Worm (Caenorhabditis elegans): ENCODE measurements around the gene F01D5.6.

Gene F01D5.6

ce11 chrII:13977701-13978100 lies 28.6 kb upstream of the F01D5.6 start:
- no peak for TF ChIP-seq nhr-11 (tag; optimal IDR thresholded peaks at IDR 0.05)
- no peak for TF ChIP-seq snpc-4 (tag; optimal IDR thresholded peaks at IDR 0.05)
- TF ChIP-seq ceh-82 (tag; optimal IDR thresholded peaks at IDR 0.05): no peak
- no peak for TF ChIP-seq nhr-237 (tag; optimal IDR thresholded peaks at IDR 0.05)
- TF ChIP-seq ztf-4 (tag; optimal IDR thresholded peaks at IDR 0.05): no peak

- no peak for TF ChIP-seq aly-2 (tag; optimal IDR thresholded peaks at IDR 0.05)
- no peak for TF ChIP-seq ceh-82 (tag; optimal IDR thresholded peaks at IDR 0.05)
- TF ChIP-seq mab-5 (tag; optimal IDR thresholded peaks at IDR 0.05): no peak
- no peak for TF ChIP-seq snpc-4 (tag; optimal IDR thresholded peaks at IDR 0.05)
- TF ChIP-seq unc-39 (tag; optimal IDR thresholded peaks at IDR 0.05): no peak
- no peak for TF ChIP-seq ztf-4 (tag; optimal IDR thresholded peaks at IDR 0.05)
- no peak for TF ChIP-seq lsy-2 (tag; optimal IDR thresholded peaks at IDR 0.05)
- TF ChIP-seq fos-1 (tag; optimal IDR thresholded peaks at IDR 0.05): peak; percentile 42
- TF ChIP-seq nhr-21 (tag; optimal IDR thresholded peaks at IDR 0.05): no peak
- no peak for TF ChIP-seq ceh-16 (tag; optimal IDR thresholded peaks at IDR 0.05)
- peak; percentile 41 for TF ChIP-seq gmeb-1 (tag; optimal IDR thresholded peaks at IDR 0.05)
- TF ChIP-seq skn-1 (tag; optimal IDR thresholded peaks at IDR 0.05): no peak
- no peak for TF ChIP-seq crh-2 (tag; optimal IDR thresholded peaks at IDR 0.05)
- TF ChIP-seq Y55F3AM.14 (GFP tag; optimal IDR thresholded peaks at IDR 0.05): no peak
- no peak for TF ChIP-seq ZK546.5 (tag; optimal IDR thresholded peaks at IDR 0.05)
- no peak for TF ChIP-seq alr-1 (tag; optimal IDR thresholded peaks at IDR 0.05)
- TF ChIP-seq nhr-23 (tag; optimal IDR thresholded peaks at IDR 0.05): no peak
- TF ChIP-seq lin-39 (tag; optimal IDR thresholded peaks at IDR 0.05): no peak
- TF ChIP-seq sma-9 (GFP tag; optimal IDR thresholded peaks at IDR 0.05): peak; percentile 22
- no peak for TF ChIP-seq sma-9 (tag; optimal IDR thresholded peaks at IDR 0.05)
These were observed 26.3 kb upstream of the F01D5.6 start, which contains the start of gene sre-48 for ce11 chrII:13979833-13980513. sre-48 (minus strand) TSS chrII:13979883.

DNA sequence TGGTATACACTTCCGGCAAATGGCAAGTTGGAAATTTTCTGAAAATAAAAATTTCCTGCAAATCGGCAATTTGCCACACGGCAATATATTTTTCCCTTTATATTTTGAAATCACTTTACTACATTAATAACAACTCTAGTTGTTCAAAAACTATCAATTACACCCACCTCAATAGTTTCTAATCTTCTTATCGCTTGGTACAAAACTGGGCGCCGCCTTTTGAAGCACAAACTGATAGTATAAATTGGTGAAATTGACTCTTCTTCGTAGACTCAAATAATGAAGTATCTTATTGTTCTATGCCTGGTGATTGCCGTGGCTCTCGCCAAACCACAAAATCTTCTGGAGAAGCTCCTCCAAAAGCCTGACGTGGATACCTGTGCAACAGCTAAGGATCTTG lies 25.2 kb upstream of the F01D5.6 start, which contains the start of gene Y39G8B.9:
Y39G8B.9 (plus strand) TSS at position 269 of the 400 bp plus-strand sequence.
- TF ChIP-seq mbf-1 (tag; optimal IDR thresholded peaks at IDR 0.05) (no peak), fos-1 (tag; optimal IDR thresholded peaks at IDR 0.05) (peak; percentile 54)

DNA sequence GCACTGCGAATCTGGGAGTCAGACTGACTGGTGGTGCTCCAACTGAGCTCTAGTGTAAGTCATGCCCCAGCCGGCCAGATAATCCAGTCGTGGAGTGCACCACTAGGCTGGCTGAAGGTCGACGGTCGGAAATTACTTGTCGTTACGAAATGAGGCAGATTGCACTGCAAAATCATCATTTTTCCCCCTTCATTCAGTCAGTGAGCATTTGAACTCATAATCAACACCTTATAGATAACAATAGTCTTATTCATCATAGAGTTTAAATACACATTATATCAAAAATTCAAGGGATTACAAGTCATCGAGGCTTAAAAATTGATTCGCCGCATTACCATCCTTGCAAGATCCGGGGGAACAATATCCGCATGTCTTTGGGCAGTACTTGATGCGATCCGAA lies 24.5 kb upstream of the F01D5.6 start:
- TF ChIP-seq nhr-129 (tag; optimal IDR thresholded peaks at IDR 0.05): no peak
- no peak for TF ChIP-seq mbf-1 (tag; optimal IDR thresholded peaks at IDR 0.05)
- TF ChIP-seq fos-1 (tag; optimal IDR thresholded peaks at IDR 0.05): peak; percentile 52

- TF ChIP-seq ztf-11 (tag; optimal IDR thresholded peaks at IDR 0.05): no peak
- no peak for TF ChIP-seq ztf-1 (GFP tag; conservative IDR thresholded peaks at IDR 0.05)
- no peak for TF ChIP-seq aly-2 (tag; optimal IDR thresholded peaks at IDR 0.05)
- no peak for TF ChIP-seq Y55F3AM.14 (GFP tag; optimal IDR thresholded peaks at IDR 0.05)
- no peak for TF ChIP-seq unc-39 (tag; optimal IDR thresholded peaks at IDR 0.05)
- TF ChIP-seq sem-4 (tag; optimal IDR thresholded peaks at IDR 0.05): no peak
- TF ChIP-seq snpc-4 (tag; optimal IDR thresholded peaks at IDR 0.05): no peak
- TF ChIP-seq zag-1 (tag; optimal IDR thresholded peaks at IDR 0.05): no peak
- no peak for TF ChIP-seq elt-3 (tag; optimal IDR thresholded peaks at IDR 0.05)
These were observed 24.1 kb upstream of the F01D5.6 start for ce11 chrII:13982247-13982646.

ce11 chrII:13982923-13983322 lies 23.4 kb upstream of the F01D5.6 start, which contains the start of the genes Y39G8B.13 and Y39G8B.10:
Y39G8B.13 (minus strand) TSS chrII:13983047.
Y39G8B.10 (minus strand) TSS chrII:13983115.
- TF ChIP-seq nhr-77 (tag; optimal IDR thresholded peaks at IDR 0.05) (no peak), sem-4 (tag; optimal IDR thresholded peaks at IDR 0.05) (no peak), elt-1 (tag; optimal IDR thresholded peaks at IDR 0.05) (no peak), nhr-129 (tag; optimal IDR thresholded peaks at IDR 0.05) (no peak), fos-1 (tag; optimal IDR thresholded peaks at IDR 0.05) (peak; percentile 74), ceh-16 (tag; optimal IDR thresholded peaks at IDR 0.05) (no peak)

ce11 chrII:13984551-13984950 lies 21.8 kb upstream of the F01D5.6 start, which contains the start of gene sre-47:
sre-47 (minus strand) TSS chrII:13984651.
- TF ChIP-seq sma-3 (GFP tag; optimal IDR thresholded peaks at IDR 0.05): no peak
- TF ChIP-seq ceh-16 (tag; optimal IDR thresholded peaks at IDR 0.05): no peak
- TF ChIP-seq aly-2 (tag; optimal IDR thresholded peaks at IDR 0.05): no peak
- no peak for TF ChIP-seq ZK546.5 (tag; optimal IDR thresholded peaks at IDR 0.05)
- no peak for TF ChIP-seq alr-1 (tag; optimal IDR thresholded peaks at IDR 0.05)
- no peak for TF ChIP-seq zag-1 (tag; optimal IDR thresholded peaks at IDR 0.05)
- no peak for TF ChIP-seq elt-3 (tag; optimal IDR thresholded peaks at IDR 0.05)
- TF ChIP-seq ztf-11 (tag; optimal IDR thresholded peaks at IDR 0.05): no peak
- no peak for TF ChIP-seq dmd-4 (tag; optimal IDR thresholded peaks at IDR 0.05)
- TF ChIP-seq ama-1 (optimal IDR thresholded peaks at IDR 0.05): no peak
- TF ChIP-seq F13H6.1 (tag; optimal IDR thresholded peaks at IDR 0.05): no peak
- no peak for TF ChIP-seq elt-1 (tag; optimal IDR thresholded peaks at IDR 0.05)

Measured in whole organism, L2 larva.